Worm (Caenorhabditis elegans) whole organism, mixed stage, embryonic: ENCODE measurements around the gene swd-2.2.

ENCODE experiments used
- blmp-1 ChIP-seq: fragments of 150-350 bp; optimal IDR thresholded peaks from 2 replicates; lab custom pipeline; 2014; ENCODE audit warnings: missing biosample characterization, missing genetic modification characterization
- elt-3 ChIP-seq: fragments of 150-350 bp; optimal IDR thresholded peaks from 2 replicates; lab custom pipeline; 2014; ENCODE audit warnings: missing biosample characterization, missing genetic modification characterization
- lin-13 ChIP-seq: fragments of 150-350 bp; optimal IDR thresholded peaks from 2 replicates; lab custom pipeline; 2014; ENCODE audit warnings: missing biosample characterization, missing genetic modification characterization
- lin-32 ChIP-seq: fragments of 200-800 bp; sonication (Bioruptor generic); optimal IDR thresholded peaks from 2 replicates; lab custom pipeline; 2018; ENCODE audit warnings: mild to moderate bottlenecking, missing genetic modification characterization, missing compliant biosample characterization
- lsy-2 ChIP-seq: fragments of 150-350 bp; optimal IDR thresholded peaks from 2 replicates; lab custom pipeline; 2014; ENCODE audit warnings: missing biosample characterization, missing genetic modification characterization
- mls-2 ChIP-seq: sonication (generic microtip); optimal IDR thresholded peaks from 2 replicates; lab custom pipeline; 2016; ENCODE audit warnings: mild to moderate bottlenecking, missing genetic modification characterization, moderate library complexity, missing compliant biosample characterization
- nhr-237 ChIP-seq: fragments of 150-350 bp; optimal IDR thresholded peaks from 2 replicates; lab custom pipeline; 2014; ENCODE audit warnings: missing biosample characterization, missing genetic modification characterization
- nhr-28 ChIP-seq: fragments of 150-350 bp; optimal IDR thresholded peaks from 2 replicates; lab custom pipeline; 2014; ENCODE audit warnings: missing biosample characterization, missing genetic modification characterization
- nhr-76 ChIP-seq: sonication (generic microtip); optimal IDR thresholded peaks from 2 replicates; lab custom pipeline; 2017; ENCODE audit warnings: missing biosample characterization, missing genetic modification characterization
- snpc-4 ChIP-seq: fragments of 150-350 bp; optimal IDR thresholded peaks from 2 replicates; lab custom pipeline; 2014; ENCODE audit warnings: missing biosample characterization, missing genetic modification characterization
- tbx-8 ChIP-seq: fragments of 200-800 bp; sonication (Bioruptor generic); optimal IDR thresholded peaks from 2 replicates; lab custom pipeline; 2018; ENCODE audit warnings: mild to moderate bottlenecking, missing genetic modification characterization, moderate library complexity, missing compliant biosample characterization
- zip-8 ChIP-seq: fragments of 150-350 bp; optimal IDR thresholded peaks from 2 replicates; lab custom pipeline; 2014; ENCODE audit warnings: missing biosample characterization, missing genetic modification characterization

- TF ChIP-seq nhr-28 (tag; lab: Kevin White, UChicago), result no peak
- no peak for TF ChIP-seq snpc-4
- TF ChIP-seq nhr-237 (tag; lab: Kevin White, UChicago), result no peak
- TF ChIP-seq mls-2 (tag; lab: Kevin White, UChicago), result no peak
- TF ChIP-seq lin-13 (tag; lab: Kevin White, UChicago), result no peak
- TF ChIP-seq tbx-8 (GFP tag; lab: Kevin White, UChicago), result no peak
- no peak for TF ChIP-seq blmp-1 (tag; lab: Kevin White, UChicago)
- no peak for TF ChIP-seq lin-32
- no peak for TF ChIP-seq lsy-2
- no peak for TF ChIP-seq zip-8 (tag; lab: Kevin White, UChicago)
- TF ChIP-seq elt-3, result no peak
- no peak for TF ChIP-seq nhr-76 (tag; lab: Kevin White, UChicago)
Observed at ce11 chrIV:7790151-7790691, 16.0 kb downstream of the swd-2.2 start.
